Fruit fly (Drosophila melanogaster) whole organism, embryonic: ENCODE measurements around the gene Atg12.

Source experiments
- ATbp ChIP-seq: fragments of 200-800 bp; sonication (Bioruptor generic); optimal IDR thresholded peaks from 2 replicates; lab custom pipeline; 2017; ENCODE audit warnings: missing biosample characterization, mild to moderate bottlenecking, missing genetic modification characterization, missing genetic modification reagents
- Asciz ChIP-seq: fragments of 200-800 bp; sonication (Bioruptor generic); optimal IDR thresholded peaks from 2 replicates; lab custom pipeline; 2017; ENCODE audit warnings: missing biosample characterization, mild to moderate bottlenecking, missing genetic modification characterization, missing genetic modification reagents
- Atf6 ChIP-seq: fragments of 200-800 bp; sonication (Bioruptor generic); IDR thresholded peaks from 2 replicates; pipeline ENCODE4 v1.3.6; 2022; ENCODE audit warnings: missing biosample characterization, missing genetic modification characterization
- Bdp1 ChIP-seq: fragments of 200-800 bp; sonication (Bioruptor generic); optimal IDR thresholded peaks from 3 replicates; lab custom pipeline; 2016; ENCODE audit warnings: missing biosample characterization, missing genetic modification characterization
- CG10274 ChIP-seq: fragments of 200-800 bp; sonication (Bioruptor generic); optimal IDR thresholded peaks from 3 replicates; lab custom pipeline; 2017; ENCODE audit warnings: missing biosample characterization, mild to moderate bottlenecking, missing genetic modification characterization
- CG10654 ChIP-seq: fragments of 200-800 bp; sonication (Bioruptor generic); optimal IDR thresholded peaks from 2 replicates; lab custom pipeline; 2016; ENCODE audit warnings: missing biosample characterization, missing genetic modification characterization
- CG13296 ChIP-seq: fragments of 200-800 bp; sonication (Bioruptor generic); optimal IDR thresholded peaks from 3 replicates; lab custom pipeline; 2018; ENCODE audit warnings: missing biosample characterization, mild to moderate bottlenecking, missing genetic modification characterization
- CG1602 ChIP-seq: fragments of 200-800 bp; sonication (Bioruptor generic); optimal IDR thresholded peaks from 3 replicates; lab custom pipeline; 2016; ENCODE audit warnings: missing biosample characterization, missing genetic modification characterization
- CG16863 ChIP-seq: fragments of 200-800 bp; sonication (Bioruptor generic); optimal IDR thresholded peaks from 3 replicates; lab custom pipeline; 2016; ENCODE audit warnings: missing biosample characterization, missing genetic modification characterization
- CG17912 ChIP-seq: fragments of 200-800 bp; sonication (Bioruptor generic); optimal IDR thresholded peaks from 2 replicates; lab custom pipeline; 2018; ENCODE audit warnings: missing biosample characterization, mild to moderate bottlenecking, missing genetic modification characterization
- CG32532 ChIP-seq: fragments of 200-800 bp; sonication (Bioruptor generic); IDR thresholded peaks from 2 replicates; pipeline ENCODE4 v1.3.6; 2022; ENCODE audit warnings: missing biosample characterization, missing genetic modification characterization
- CG7357 ChIP-seq: fragments of 200-800 bp; sonication (Bioruptor generic); IDR thresholded peaks from 3 replicates; pipeline ENCODE4 v1.3.6; 2022; ENCODE audit warnings: missing biosample characterization, missing genetic modification characterization
- CG8388 ChIP-seq: fragments of 200-800 bp; sonication (Bioruptor generic); optimal IDR thresholded peaks from 2 replicates; lab custom pipeline; 2019; ENCODE audit warnings: missing biosample characterization, mild to moderate bottlenecking, missing genetic modification characterization, moderate library complexity
- CG8944 ChIP-seq: fragments of 200-800 bp; sonication (Bioruptor generic); optimal IDR thresholded peaks from 3 replicates; lab custom pipeline; 2016; ENCODE audit warnings: missing biosample characterization, missing genetic modification characterization
- CG9609 ChIP-seq: fragments of 200-800 bp; sonication (Bioruptor generic); optimal IDR thresholded peaks from 3 replicates; lab custom pipeline; 2016; ENCODE audit warnings: missing biosample characterization, missing genetic modification characterization
- Dfd ChIP-seq, 2 experiments: fragments of >200 bp; optimal IDR thresholded peaks; 2 replicates each; lab custom pipeline; 2017; ENCODE audit warnings: missing biosample characterization in 2 of 2, missing genetic modification characterization in 2 of 2
- Doc3 ChIP-seq: fragments of 200-800 bp; sonication (Bioruptor generic); IDR thresholded peaks from 3 replicates; pipeline ENCODE4 v1.3.6; 2022; ENCODE audit warnings: missing biosample characterization, missing genetic modification characterization; ENCODE audit not compliant: partially characterized antibody
- Ets65A ChIP-seq: fragments of 200-800 bp; sonication (Bioruptor generic); peaks from one replicate; lab custom pipeline; 2016; ENCODE audit warnings: missing biosample characterization, missing genetic modification characterization
- HLH3B ChIP-seq: fragments of 200-800 bp; sonication (Bioruptor generic); IDR thresholded peaks from 2 replicates; pipeline ENCODE4 v1.3.6; 2022; ENCODE audit warnings: missing biosample characterization, missing genetic modification characterization
- Hand ChIP-seq: fragments of 200-800 bp; sonication (Bioruptor generic); optimal IDR thresholded peaks from 2 replicates; lab custom pipeline; 2017; ENCODE audit warnings: mild to moderate bottlenecking, missing biosample characterization, missing genetic modification reagents, missing genetic modification characterization
- Hr39 ChIP-seq: fragments of >200 bp; optimal IDR thresholded peaks from 2 replicates; lab custom pipeline; 2017
- Hr78 ChIP-seq, 2 experiments: fragments of 200-800 bp in 1 of 2; fragments of >200 bp in 1 of 2; sonication (Bioruptor generic) in 1 of 2; optimal IDR thresholded peaks; 2 replicates each; lab custom pipeline; 2017 to 2019; ENCODE audit warnings: missing biosample characterization in 2 of 2, missing genetic modification characterization in 2 of 2, mild to moderate bottlenecking in 1 of 2, moderate library complexity in 1 of 2
- Kr ChIP-seq: fragments of 200-800 bp; sonication (Bioruptor generic); optimal IDR thresholded peaks from 2 replicates; lab custom pipeline; 2017; ENCODE audit warnings: missing biosample characterization, mild to moderate bottlenecking, missing genetic modification characterization
- Mrtf ChIP-seq: fragments of 200-800 bp; sonication (Bioruptor generic); IDR thresholded peaks from 3 replicates; pipeline ENCODE4 v1.3.6; 2022; ENCODE audit warnings: missing biosample characterization, missing genetic modification characterization
- Pdp1 ChIP-seq, 2 experiments: fragments of 200-800 bp; sonication (Bioruptor generic); optimal IDR thresholded peaks; 3 replicates each; lab custom pipeline; 2016; ENCODE audit warnings: missing biosample characterization in 2 of 2, missing genetic modification characterization in 2 of 2, mild to moderate bottlenecking in 1 of 2, moderate library complexity in 1 of 2
- Stat92E ChIP-seq, 3 experiments: fragments of >200 bp in 2 of 3; fragments of 200-800 bp in 1 of 3; sonication (Bioruptor generic) in 1 of 3; optimal IDR thresholded peaks; 2 replicates each; lab custom pipeline; 2017 to 2019; ENCODE audit warnings: missing biosample characterization in 3 of 3, missing genetic modification characterization in 3 of 3, mild to moderate bottlenecking in 1 of 3, moderate library complexity in 1 of 3
- az2 ChIP-seq: fragments of 200-800 bp; sonication (Bioruptor generic); optimal IDR thresholded peaks from 3 replicates; lab custom pipeline; 2016; ENCODE audit warnings: missing biosample characterization, missing genetic modification characterization
- bab2 ChIP-seq: fragments of 200-800 bp; sonication (Bioruptor generic); optimal IDR thresholded peaks from 2 replicates; lab custom pipeline; 2016; ENCODE audit warnings: missing biosample characterization, missing genetic modification characterization
- cg ChIP-seq: fragments of 200-800 bp; sonication (Bioruptor generic); optimal IDR thresholded peaks from 3 replicates; lab custom pipeline; 2019; ENCODE audit warnings: missing biosample characterization, mild to moderate bottlenecking, missing genetic modification characterization, moderate library complexity
- dan ChIP-seq: fragments of 200-800 bp; sonication (Bioruptor generic); IDR thresholded peaks from 2 replicates; pipeline ENCODE4 v1.3.6; 2022; ENCODE audit warnings: missing biosample characterization, missing genetic modification characterization
- dati ChIP-seq: fragments of 200-800 bp; sonication (Bioruptor generic); IDR thresholded peaks from 2 replicates; pipeline ENCODE4 v1.3.6; 2022; ENCODE audit warnings: missing biosample characterization, missing genetic modification characterization
- dimm ChIP-seq: fragments of 200-800 bp; sonication (Bioruptor generic); IDR thresholded peaks from 2 replicates; pipeline ENCODE4 v1.3.6; 2022; ENCODE audit warnings: missing biosample characterization, missing genetic modification characterization
- grn ChIP-seq: fragments of 200-800 bp; sonication (Bioruptor generic); optimal IDR thresholded peaks from 3 replicates; lab custom pipeline; 2017; ENCODE audit warnings: missing biosample characterization, missing genetic modification characterization
- ind ChIP-seq: fragments of 200-800 bp; sonication (Bioruptor generic); optimal IDR thresholded peaks from 3 replicates; lab custom pipeline; 2016; ENCODE audit warnings: missing biosample characterization, missing genetic modification characterization
- kay ChIP-seq: fragments of 200-800 bp; sonication (Bioruptor generic); optimal IDR thresholded peaks from 2 replicates; lab custom pipeline; 2016; ENCODE audit warnings: missing biosample characterization, missing genetic modification characterization
- mld ChIP-seq: fragments of 200-800 bp; sonication (Bioruptor generic); IDR thresholded peaks from 3 replicates; pipeline ENCODE4 v1.3.6; 2022; ENCODE audit warnings: missing biosample characterization, missing genetic modification characterization; ENCODE audit not compliant: partially characterized antibody
- org-1 ChIP-seq: fragments of 200-800 bp; sonication (Bioruptor generic); optimal IDR thresholded peaks from 2 replicates; lab custom pipeline; 2017; ENCODE audit warnings: missing biosample characterization, missing genetic modification characterization
- pb ChIP-seq: fragments of 200-800 bp; sonication (Bioruptor generic); optimal IDR thresholded peaks from 3 replicates; lab custom pipeline; 2016; ENCODE audit warnings: missing biosample characterization, missing genetic modification characterization
- peb ChIP-seq: fragments of 200-800 bp; sonication (Bioruptor generic); IDR thresholded peaks from 2 replicates; pipeline ENCODE4 v1.3.6; 2022; ENCODE audit warnings: missing biosample characterization, missing genetic modification characterization
- pho ChIP-seq: fragments of 200-800 bp; sonication (Bioruptor generic); optimal IDR thresholded peaks from 2 replicates; lab custom pipeline; 2016; ENCODE audit warnings: missing biosample characterization, missing genetic modification characterization
- prd ChIP-seq, 3 experiments: fragments of >200 bp in 2 of 3; fragments of 200-800 bp in 1 of 3; sonication (Bioruptor generic) in 1 of 3; optimal IDR thresholded peaks in 2 of 3; IDR thresholded peaks in 1 of 3; 2 replicates in 2 of 3; 3 replicates in 1 of 3; pipeline versions ENCODE4 v1.3.6 to Lab custom; 2017 to 2022; ENCODE audit warnings: missing biosample characterization in 1 of 3, missing genetic modification characterization in 1 of 3
- psq ChIP-seq: fragments of 200-800 bp; sonication (Bioruptor generic); optimal IDR thresholded peaks from 2 replicates; lab custom pipeline; 2017; ENCODE audit warnings: missing biosample characterization, missing genetic modification characterization
- rib ChIP-seq: fragments of 200-800 bp; sonication (Bioruptor generic); IDR thresholded peaks from 2 replicates; pipeline ENCODE4 v1.3.6; 2022; ENCODE audit warnings: missing biosample characterization, missing genetic modification characterization
- scrt ChIP-seq: fragments of 200-800 bp; sonication (Bioruptor generic); optimal IDR thresholded peaks from 2 replicates; lab custom pipeline; 2018; ENCODE audit warnings: missing biosample characterization, mild to moderate bottlenecking, missing genetic modification characterization, moderate library complexity
- sens ChIP-seq: fragments of 200-800 bp; sonication (Bioruptor generic); peaks from one replicate; lab custom pipeline; 2016; ENCODE audit warnings: missing biosample characterization, missing genetic modification characterization
- sna ChIP-seq: fragments of 200-800 bp; sonication (Bioruptor generic); IDR thresholded peaks from 2 replicates; pipeline ENCODE4 v1.3.6; 2022; ENCODE audit warnings: missing biosample characterization, missing genetic modification characterization; ENCODE audit not compliant: partially characterized antibody
- sob ChIP-seq: fragments of 200-800 bp; sonication (Bioruptor generic); IDR thresholded peaks from 2 replicates; pipeline ENCODE4 v1.3.6; 2022; ENCODE audit warnings: missing biosample characterization, missing genetic modification characterization
- twi ChIP-seq: fragments of 200-800 bp; optimal IDR thresholded peaks from 2 replicates; lab custom pipeline; 2019; ENCODE audit warnings: missing biosample characterization, mild to moderate bottlenecking, missing genetic modification characterization, moderate library complexity
- unc-4 ChIP-seq: fragments of 200-800 bp; sonication (Bioruptor generic); IDR thresholded peaks from 2 replicates; pipeline ENCODE4 v1.3.6; 2022; ENCODE audit warnings: missing biosample characterization, missing genetic modification characterization; ENCODE audit not compliant: partially characterized antibody
- vfl ChIP-seq: fragments of 200-800 bp; sonication (Bioruptor generic); optimal IDR thresholded peaks from 2 replicates; lab custom pipeline; 2016; ENCODE audit warnings: missing biosample characterization, missing genetic modification characterization
- wor ChIP-seq: fragments of 200-800 bp; sonication (Bioruptor generic); IDR thresholded peaks from 2 replicates; pipeline ENCODE4 v1.3.6; 2022; ENCODE audit warnings: missing biosample characterization, missing genetic modification characterization

The Atg12 gene

DNA sequence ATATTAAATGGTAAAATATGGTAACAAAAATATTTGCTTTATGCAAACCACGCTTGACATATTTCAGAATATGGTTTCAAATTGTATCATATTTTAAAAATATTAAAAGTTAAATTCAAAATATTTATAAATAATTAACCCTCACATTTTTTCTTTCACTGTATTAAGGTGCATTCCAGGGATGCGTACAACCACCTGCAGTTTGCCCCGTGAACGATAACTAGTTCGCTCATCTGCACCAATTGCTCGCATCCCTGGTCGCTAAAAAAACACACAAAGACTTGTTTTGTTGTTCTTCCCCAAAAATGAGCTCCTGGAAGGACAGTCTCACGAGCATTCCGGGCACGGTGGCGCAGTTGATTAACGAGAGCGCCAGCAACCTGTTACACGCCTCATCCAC, 4.8 kb upstream of the Atg12 start, which contains the start of gene DEF8 (continued):
- TF ChIP-seq prd (optimal IDR thresholded peaks at IDR 0.05; lab: Kevin White, UChicago), result no peak
- peak; percentile 86 for TF ChIP-seq prd (GFP tag; IDR thresholded peaks at IDR 0.05; lab: Robert Waterston, UW)
- TF ChIP-seq dimm (GFP tag; lab: Robert Waterston, UW), result peak; percentile 49; the same call in 1 of the 2 replicates
- TF ChIP-seq kay, result peak; percentile 74
- TF ChIP-seq Ets65A (GFP tag; lab: Kevin White, UChicago), result no peak
- TF ChIP-seq psq (GFP tag; lab: Kevin White, UChicago), result peak; percentile 52
- TF ChIP-seq Hand (GFP tag; lab: Kevin White, UChicago), result peak; percentile 55
- TF ChIP-seq dan (GFP tag; lab: Robert Waterston, UW), result no peak
- peak; percentile 87 for TF ChIP-seq sob (GFP tag; lab: Robert Waterston, UW)
- TF ChIP-seq twi, result peak; percentile 81
- TF ChIP-seq peb (GFP tag; lab: Robert Waterston, UW), result peak; percentile 41; the same call in 1 of the 2 replicates
- TF ChIP-seq CG32532, result peak; percentile 85
- TF ChIP-seq CG8944 (GFP tag; lab: Kevin White, UChicago), result no peak
- TF ChIP-seq Hr39 (lab: Kevin White, UChicago), result no peak
- TF ChIP-seq Hr78 (GFP tag; optimal IDR thresholded peaks at IDR 0.05; lab: Kevin White, UChicago), result no peak
- no peak for TF ChIP-seq Dfd (GFP tag; optimal IDR thresholded peaks at IDR 0.05; lab: Kevin White, UChicago)
- TF ChIP-seq HLH3B (GFP tag; lab: Robert Waterston, UW), result peak; percentile 94
- TF ChIP-seq pho (GFP tag; lab: Kevin White, UChicago), result peak; percentile 42
- peak; percentile 83 for TF ChIP-seq dati
- peak; percentile 88 for TF ChIP-seq CG13296
- no peak for TF ChIP-seq CG10274 (GFP tag; lab: Kevin White, UChicago)
- peak; percentile 79 for TF ChIP-seq az2 (GFP tag; lab: Kevin White, UChicago)
- peak; percentile 19 for TF ChIP-seq CG9609 (GFP tag; lab: Kevin White, UChicago)
- TF ChIP-seq cg (GFP tag; lab: Kevin White, UChicago), result no peak
- peak; percentile 77 for TF ChIP-seq CG10654
- TF ChIP-seq org-1 (GFP tag; lab: Kevin White, UChicago), result peak; percentile 31
- TF ChIP-seq CG8388, result peak; percentile 77
- peak; percentile 45 for TF ChIP-seq CG16863 (GFP tag; lab: Kevin White, UChicago)
- TF ChIP-seq ATbp (GFP tag; lab: Kevin White, UChicago), result peak; percentile 61
- 0 out of 2 replicates have a peak, but pooled peaks have one; percentile 12 for TF ChIP-seq unc-4 (GFP tag; lab: Robert Waterston, UW)
- peak; percentile 60 for TF ChIP-seq bab2 (GFP tag; lab: Kevin White, UChicago)
- peak; percentile 85 for TF ChIP-seq sens (GFP tag; lab: Kevin White, UChicago)
- TF ChIP-seq vfl, result no peak
- TF ChIP-seq Atf6 (GFP tag; lab: Robert Waterston, UW), result peak; percentile 86
- TF ChIP-seq Kr, result no peak
- peak; percentile 84 for TF ChIP-seq CG1602 (GFP tag; lab: Kevin White, UChicago)
- no peak for TF ChIP-seq Bdp1
- TF ChIP-seq sna, result no peak
- TF ChIP-seq Pdp1 (GFP tag; optimal IDR thresholded peaks at IDR 0.05; lab: Kevin White, UChicago), result peak in 1 of 2 experiments; percentile 20
- TF ChIP-seq Stat92E (GFP tag; optimal IDR thresholded peaks at IDR 0.05; lab: Kevin White, UChicago), result no peak
- TF ChIP-seq grn (GFP tag; lab: Kevin White, UChicago), result no peak
- peak; percentile 83 for TF ChIP-seq scrt (GFP tag; lab: Kevin White, UChicago)
- TF ChIP-seq wor (GFP tag; lab: Robert Waterston, UW), result peak; percentile 77
- TF ChIP-seq mld (GFP tag; lab: Robert Waterston, UW), result no peak
- TF ChIP-seq Mrtf (GFP tag; lab: Robert Waterston, UW), result peak; percentile 55; the same call in 2 of the 3 replicates
- TF ChIP-seq CG17912 (GFP tag; lab: Kevin White, UChicago), result peak; percentile 70
- TF ChIP-seq ind (GFP tag; lab: Kevin White, UChicago), result peak; percentile 79
- no peak for TF ChIP-seq CG7357
- peak; percentile 78 for TF ChIP-seq Asciz (GFP tag; lab: Kevin White, UChicago)
- TF ChIP-seq rib, result peak; percentile 41; the same call in 1 of the 2 replicates
- TF ChIP-seq pb (GFP tag; lab: Kevin White, UChicago), result no peak
- no peak for TF ChIP-seq Doc3 (GFP tag; lab: Robert Waterston, UW)
